Fruit fly (Drosophila melanogaster) whole organism, adult: ENCODE results near the gene Ugt302K1.
A peak's percentile ranks its signal among the peaks of the same experiment; 100 is the strongest.

Experiments
- CG11617 ChIP-seq: fragments of 200-800 bp; sonication (Bioruptor generic); optimal IDR thresholded peaks from 2 replicates; lab custom pipeline; 2017; ENCODE audit warnings: mild to moderate bottlenecking, missing biosample characterization, missing genetic modification reagents, missing genetic modification characterization
- CG12768 ChIP-seq: fragments of 200-800 bp; sonication (Bioruptor generic); optimal IDR thresholded peaks from 2 replicates; lab custom pipeline; 2017; ENCODE audit warnings: missing biosample characterization, missing genetic modification characterization, mild to moderate bottlenecking, moderate library complexity, missing genetic modification reagents
- CG14711 ChIP-seq: fragments of 200-800 bp; sonication (Bioruptor generic); optimal IDR thresholded peaks from 2 replicates; lab custom pipeline; 2018; ENCODE audit warnings: missing biosample characterization, mild to moderate bottlenecking, missing genetic modification characterization, moderate library complexity
- CG1620 ChIP-seq: fragments of 200-800 bp; sonication (Bioruptor generic); optimal IDR thresholded peaks from 2 replicates; lab custom pipeline; 2016; ENCODE audit warnings: missing biosample characterization, missing genetic modification characterization
- CG33017 ChIP-seq: fragments of 200-800 bp; sonication (Bioruptor generic); optimal IDR thresholded peaks from 2 replicates; lab custom pipeline; 2018; ENCODE audit warnings: missing biosample characterization, mild to moderate bottlenecking, missing genetic modification characterization, moderate library complexity
- CG5204 ChIP-seq: fragments of 200-800 bp; sonication (Bioruptor generic); optimal IDR thresholded peaks from 2 replicates; lab custom pipeline; 2016; ENCODE audit warnings: missing biosample characterization, missing genetic modification characterization
- CG7045 ChIP-seq: fragments of 200-800 bp; sonication (Bioruptor generic); optimal IDR thresholded peaks from 2 replicates; lab custom pipeline; 2017; ENCODE audit warnings: missing biosample characterization, mild to moderate bottlenecking, missing genetic modification characterization
- CG7101 ChIP-seq: fragments of 200-800 bp; sonication (Bioruptor generic); optimal IDR thresholded peaks from 2 replicates; lab custom pipeline; 2018; ENCODE audit warnings: missing biosample characterization, mild to moderate bottlenecking, missing genetic modification characterization, moderate library complexity
- Clk ChIP-seq: fragments of 200-800 bp; sonication (Bioruptor generic); optimal IDR thresholded peaks from 2 replicates; lab custom pipeline; 2017; ENCODE audit warnings: missing biosample characterization, missing genetic modification characterization
- Crg-1 ChIP-seq: fragments of 200-800 bp; sonication (Bioruptor generic); optimal IDR thresholded peaks from 2 replicates; lab custom pipeline; 2016; ENCODE audit warnings: missing biosample characterization, missing genetic modification characterization
- Hr96 ChIP-seq: fragments of 200-800 bp; sonication (Bioruptor generic); optimal IDR thresholded peaks from 2 replicates; lab custom pipeline; 2016; ENCODE audit warnings: missing biosample characterization, missing genetic modification characterization
- Mnt ChIP-seq: fragments of 200-800 bp; sonication (Bioruptor generic); optimal IDR thresholded peaks from 2 replicates; lab custom pipeline; 2016; ENCODE audit warnings: missing biosample characterization, mild to moderate bottlenecking, missing genetic modification characterization
- bab1 ChIP-seq: fragments of 200-800 bp; sonication (Bioruptor generic); optimal IDR thresholded peaks from 3 replicates; lab custom pipeline; 2019; ENCODE audit warnings: missing biosample characterization, mild to moderate bottlenecking, missing genetic modification characterization, moderate library complexity
- cic ChIP-seq: fragments of 200-800 bp; sonication (Bioruptor generic); optimal IDR thresholded peaks from 2 replicates; lab custom pipeline; 2017; ENCODE audit warnings: missing biosample characterization, mild to moderate bottlenecking, missing genetic modification characterization, moderate library complexity
- cnc ChIP-seq, 2 experiments: fragments of >200 bp; optimal IDR thresholded peaks; 2 replicates each; lab custom pipeline; 2017
- kay ChIP-seq: fragments of 200-800 bp; sonication (Bioruptor generic); peaks from one replicate; lab custom pipeline; 2016; ENCODE audit warnings: missing biosample characterization, missing genetic modification characterization, borderline replicate concordance
- ovo ChIP-seq: fragments of 200-800 bp; sonication (Bioruptor generic); optimal IDR thresholded peaks from 2 replicates; lab custom pipeline; 2016; ENCODE audit warnings: missing biosample characterization, missing genetic modification characterization
- pad ChIP-seq: fragments of 200-800 bp; sonication (Bioruptor generic); optimal IDR thresholded peaks from 3 replicates; lab custom pipeline; 2017; ENCODE audit warnings: missing biosample characterization, missing genetic modification characterization, mild to moderate bottlenecking, moderate library complexity, missing genetic modification reagents
- tj ChIP-seq: fragments of 200-800 bp; sonication (Bioruptor generic); optimal IDR thresholded peaks from 3 replicates; lab custom pipeline; 2017; ENCODE audit warnings: missing biosample characterization, mild to moderate bottlenecking, missing genetic modification characterization, moderate library complexity
- toe ChIP-seq: fragments of 200-800 bp; sonication (Bioruptor generic); optimal IDR thresholded peaks from 2 replicates; lab custom pipeline; 2016; ENCODE audit warnings: missing biosample characterization, missing genetic modification characterization

Gene Ugt302K1

dm6 chr3R:11126383-11126782 lies 27.3 kb downstream of the Ugt302K1 start:
- no peak for TF ChIP-seq cnc (optimal IDR thresholded peaks at IDR 0.05; lab: Kevin White, UChicago)
- TF ChIP-seq Crg-1 (GFP tag; lab: Kevin White, UChicago): no peak
- TF ChIP-seq pad: no peak
- TF ChIP-seq tj (GFP tag; lab: Kevin White, UChicago): no peak
- no peak for TF ChIP-seq Clk (GFP tag; lab: Kevin White, UChicago)
- peak; percentile 2 for TF ChIP-seq CG11617
- peak; percentile 27 for TF ChIP-seq CG7101 (tag; lab: Kevin White, UChicago)
- TF ChIP-seq CG1620 (GFP tag; lab: Kevin White, UChicago): no peak
- peak; percentile 2 for TF ChIP-seq CG14711
- TF ChIP-seq kay (GFP tag; lab: Kevin White, UChicago): peak; percentile 68
- TF ChIP-seq CG12768 (GFP tag; lab: Kevin White, UChicago): no peak
- no peak for TF ChIP-seq toe (GFP tag; lab: Kevin White, UChicago)
- peak; percentile 32 for TF ChIP-seq CG33017 (tag; lab: Kevin White, UChicago)
- TF ChIP-seq CG7045 (GFP tag; lab: Kevin White, UChicago): peak; percentile 29
- TF ChIP-seq ovo (GFP tag; lab: Kevin White, UChicago): no peak
- TF ChIP-seq Mnt (GFP tag; lab: Kevin White, UChicago): peak; percentile 3
- peak; percentile 39 for TF ChIP-seq CG5204 (GFP tag; lab: Kevin White, UChicago)
- no peak for TF ChIP-seq bab1
- TF ChIP-seq Hr96 (GFP tag; lab: Kevin White, UChicago): no peak
- TF ChIP-seq cic: peak; percentile 68

dm6 chr3R:11115606-11116005 lies 38.0 kb downstream of the Ugt302K1 start, which contains the start of gene SdhCL:
SdhCL (minus strand) TSS chr3R:11115706.
- TF ChIP-seq toe (GFP tag; lab: Kevin White, UChicago) (no peak), cnc (optimal IDR thresholded peaks at IDR 0.05; lab: Kevin White, UChicago) (no peak), CG7101 (tag; lab: Kevin White, UChicago) (no peak), Clk (GFP tag; lab: Kevin White, UChicago) (no peak), CG14711 (no peak), Hr96 (GFP tag; lab: Kevin White, UChicago) (no peak), kay (GFP tag; lab: Kevin White, UChicago) (no peak), CG1620 (GFP tag; lab: Kevin White, UChicago) (no peak), bab1 (no peak), tj (GFP tag; lab: Kevin White, UChicago) (no peak), CG7045 (GFP tag; lab: Kevin White, UChicago) (no peak), ovo (GFP tag; lab: Kevin White, UChicago) (no peak), pad (no peak), CG11617 (no peak), Mnt (GFP tag; lab: Kevin White, UChicago) (no peak), CG33017 (tag; lab: Kevin White, UChicago) (no peak)
